Fruit fly (Drosophila melanogaster): ENCODE results near the gene msl-2.
A peak's percentile ranks its signal among the peaks of the same experiment; 100 is the strongest.

The msl-2 gene

dm6 chr2L:3472242-3472641 is 6.3 kb upstream of the msl-2 start, which contains the start of gene Pgant4:
Gene Pgant4, plus strand, starts transcription at chr2L:3472603.
- TF ChIP-seq usp (GFP tag; optimal IDR thresholded peaks at IDR 0.05) (no peak), dl (GFP tag; optimal IDR thresholded peaks at IDR 0.05; ENCODE audit: insufficient read depth in 1 of 2, partially characterized antibody in 2 of 2) (no peak), br (GFP tag; optimal IDR thresholded peaks at IDR 0.05) (no peak), N (GFP tag; optimal IDR thresholded peaks at IDR 0.05) (no peak), Hnf4 (GFP tag; optimal IDR thresholded peaks at IDR 0.05) (no peak), HLH106 (tag; optimal IDR thresholded peaks at IDR 0.05) (peak; percentile 53), OdsH (GFP tag; optimal IDR thresholded peaks at IDR 0.05) (peak; percentile 25), ey (GFP tag; optimal IDR thresholded peaks at IDR 0.05) (no peak), tai (GFP tag; optimal IDR thresholded peaks at IDR 0.05) (no peak), Hr78 (GFP tag; optimal IDR thresholded peaks at IDR 0.05) (no peak), Sp1 (GFP tag; optimal IDR thresholded peaks at IDR 0.05) (no peak), CG32264 (GFP tag; optimal IDR thresholded peaks at IDR 0.05) (no peak), sv (GFP tag; optimal IDR thresholded peaks at IDR 0.05) (peak; percentile 31), jim (GFP tag; optimal IDR thresholded peaks at IDR 0.05) (no peak), Dif (GFP tag; optimal IDR thresholded peaks at IDR 0.05; ENCODE audit: partially characterized antibody) (no peak), brk (GFP tag; optimal IDR thresholded peaks at IDR 0.05) (no peak), Mio (GFP tag; optimal IDR thresholded peaks at IDR 0.05) (no peak), Vsx2 (GFP tag; optimal IDR thresholded peaks at IDR 0.05; ENCODE audit: partially characterized antibody) (no peak), CrebA (GFP tag; optimal IDR thresholded peaks at IDR 0.05; ENCODE audit: borderline replicate concordance) (no peak), dmrt93B (GFP tag; optimal IDR thresholded peaks at IDR 0.05) (no peak), foxo (GFP tag; optimal IDR thresholded peaks at IDR 0.05) (no peak), CG9705 (GFP tag; optimal IDR thresholded peaks at IDR 0.05) (peak; percentile 22), Jra (GFP tag; optimal IDR thresholded peaks at IDR 0.05) (no peak), rgr (GFP tag; optimal IDR thresholded peaks at IDR 0.05) (no peak), Dfd (GFP tag; optimal IDR thresholded peaks at IDR 0.05) (no peak), GATAd (GFP tag; optimal IDR thresholded peaks at IDR 0.05) (no peak), dsf (GFP tag; optimal IDR thresholded peaks at IDR 0.05; ENCODE audit: borderline replicate concordance) (no peak), psq (GFP tag; optimal IDR thresholded peaks at IDR 0.05) (no peak), Hr83 (GFP tag; optimal IDR thresholded peaks at IDR 0.05; ENCODE audit: poor library complexity, severe bottlenecking) (peak; percentile 32), Abd-B (GFP tag; optimal IDR thresholded peaks at IDR 0.05) (no peak), Myc (optimal IDR thresholded peaks at IDR 0.05) (peak; percentile 60), sage (GFP tag; optimal IDR thresholded peaks at IDR 0.05) (no peak), h (GFP tag; optimal IDR thresholded peaks at IDR 0.05) (no peak), fru (GFP tag; optimal IDR thresholded peaks at IDR 0.05) (no peak), Rel (GFP tag; optimal IDR thresholded peaks at IDR 0.05) (no peak), Rel (tag; optimal IDR thresholded peaks at IDR 0.05) (no peak), lola (GFP tag; optimal IDR thresholded peaks at IDR 0.05) (no peak), woc (GFP tag; optimal IDR thresholded peaks at IDR 0.05) (no peak), pan (optimal IDR thresholded peaks at IDR 0.05) (no peak)

- TF ChIP-seq rgr (GFP tag; optimal IDR thresholded peaks at IDR 0.05), result no peak
- TF ChIP-seq Mio (GFP tag; optimal IDR thresholded peaks at IDR 0.05), result no peak
- no peak for TF ChIP-seq pan (optimal IDR thresholded peaks at IDR 0.05)
- TF ChIP-seq tai (GFP tag; optimal IDR thresholded peaks at IDR 0.05), result no peak
- no peak for TF ChIP-seq sage (GFP tag; optimal IDR thresholded peaks at IDR 0.05)
- no peak for TF ChIP-seq jim (GFP tag; optimal IDR thresholded peaks at IDR 0.05)
- no peak for TF ChIP-seq dl (GFP tag; optimal IDR thresholded peaks at IDR 0.05; ENCODE audit: insufficient read depth in 1 of 2, partially characterized antibody in 2 of 2)
- TF ChIP-seq HLH106 (tag; optimal IDR thresholded peaks at IDR 0.05), result no peak
- no peak for TF ChIP-seq Sp1 (GFP tag; optimal IDR thresholded peaks at IDR 0.05)
- TF ChIP-seq dsf (GFP tag; optimal IDR thresholded peaks at IDR 0.05; ENCODE audit: borderline replicate concordance), result no peak
- TF ChIP-seq foxo (GFP tag; optimal IDR thresholded peaks at IDR 0.05), result no peak
- TF ChIP-seq OdsH (GFP tag; optimal IDR thresholded peaks at IDR 0.05), result no peak
- no peak for TF ChIP-seq woc (GFP tag; optimal IDR thresholded peaks at IDR 0.05)
- TF ChIP-seq CG32264 (GFP tag; optimal IDR thresholded peaks at IDR 0.05), result no peak
- TF ChIP-seq Myc (optimal IDR thresholded peaks at IDR 0.05), result no peak
- no peak for TF ChIP-seq Hnf4 (GFP tag; optimal IDR thresholded peaks at IDR 0.05)
- no peak for TF ChIP-seq sv (GFP tag; optimal IDR thresholded peaks at IDR 0.05)
These were observed 4.0 kb upstream of the msl-2 start, which contains the start of the genes Pif1 and CG31776 for dm6 chr2L:3469869-3470268. Gene Pif1, minus strand, starts transcription at chr2L:3470004. Gene CG31776, plus strand, starts transcription at chr2L:3470182.

All from whole organism, wandering third instar larva.